Fruit fly (Drosophila melanogaster) ovary, adult (tissue): ENCODE results near the gene CG31787.

Source experiments
- CG17801 ChIP-seq: fragments of 200-800 bp; optimal IDR thresholded peaks from 2 replicates; lab custom pipeline; 2019; ENCODE audit warnings: missing biosample characterization, mild to moderate bottlenecking, missing genetic modification characterization, moderate library complexity; ENCODE audit not compliant: partially characterized antibody

The CG31787 gene

dm6 chr2L:18236493-18236892, 49.0 kb downstream of the CG31787 start:
- TF ChIP-seq CG17801 (GFP tag; lab: Kevin White, UChicago), result no peak
